Worm (Caenorhabditis elegans) whole organism, L4 larva: ENCODE results near the gene C02B8.12.

Experiments
- F10B5.3 ChIP-seq: sonication (generic microtip); optimal IDR thresholded peaks from 2 replicates; lab custom pipeline; 2016; ENCODE audit warnings: mild to moderate bottlenecking, missing genetic modification characterization, missing compliant biosample characterization
- F44E2.7 ChIP-seq: fragments of 200-800 bp; sonication (Bioruptor generic); IDR thresholded peaks from 2 replicates; pipeline ENCODE4 v2.1.2; 2022; ENCODE audit warnings: missing genetic modification characterization, missing compliant biosample characterization
- R02D3.7 ChIP-seq: fragments of 150-350 bp; sonication (generic microtip); optimal IDR thresholded peaks from 3 replicates; lab custom pipeline; 2014; ENCODE audit warnings: missing biosample characterization, missing genetic modification characterization
- T20F7.1 ChIP-seq: fragments of 200-800 bp; sonication (Bioruptor generic); optimal IDR thresholded peaks from 2 replicates; lab custom pipeline; 2018; ENCODE audit warnings: mild to moderate bottlenecking, missing genetic modification characterization, missing compliant biosample characterization
- T26A8.4 ChIP-seq: fragments of 200-800 bp; sonication (Bioruptor generic); IDR thresholded peaks from 2 replicates; pipeline ENCODE4 v1.3.6; 2022; ENCODE audit warnings: missing genetic modification characterization, missing compliant biosample characterization
- Y48G9A.11 ChIP-seq: fragments of 200-800 bp; sonication (Bioruptor generic); IDR thresholded peaks from 2 replicates; pipeline ENCODE4 v1.3.6; 2022; ENCODE audit warnings: missing genetic modification reagents, missing genetic modification characterization, missing compliant biosample characterization
- ZK546.5 ChIP-seq, 2 experiments: sonication (generic microtip); optimal IDR thresholded peaks; 2 replicates each; lab custom pipeline; 2017; ENCODE audit warnings: missing biosample characterization in 2 of 2, missing genetic modification characterization in 2 of 2
- aly-2 ChIP-seq: sonication (generic microtip); optimal IDR thresholded peaks from 2 replicates; lab custom pipeline; 2018; ENCODE audit warnings: missing biosample characterization, missing genetic modification characterization
- ama-1 ChIP-seq: fragments of 150-350 bp; optimal IDR thresholded peaks from 2 replicates; lab custom pipeline; 2014; ENCODE audit warnings: inconsistent platforms, mixed read lengths
- ceh-32 ChIP-seq: sonication (generic microtip); optimal IDR thresholded peaks from 2 replicates; lab custom pipeline; 2016; ENCODE audit warnings: mild to moderate bottlenecking, missing genetic modification characterization, missing compliant biosample characterization; ENCODE audit not compliant: poor library complexity
- ceh-62 ChIP-seq: sonication (generic microtip); optimal IDR thresholded peaks from 2 replicates; lab custom pipeline; 2017; ENCODE audit warnings: missing biosample characterization, missing genetic modification characterization
- ceh-82 ChIP-seq: sonication (generic microtip); optimal IDR thresholded peaks from 2 replicates; lab custom pipeline; 2017; ENCODE audit warnings: missing biosample characterization, missing genetic modification characterization
- ces-1 ChIP-seq: fragments of 150-350 bp; sonication (generic microtip); optimal IDR thresholded peaks from 4 replicates; lab custom pipeline; 2014; ENCODE audit warnings: missing biosample characterization, missing genetic modification reagents, missing genetic modification characterization
- daf-16 ChIP-seq, 3 experiments: sonication (generic microtip); optimal IDR thresholded peaks; 2 replicates each; lab custom pipeline; 2016 to 2017; ENCODE audit warnings: missing genetic modification characterization in 3 of 3, missing genetic modification reagents in 3 of 3, mild to moderate bottlenecking in 2 of 3, missing compliant biosample characterization in 2 of 3, missing biosample characterization in 1 of 3, moderate library complexity in 1 of 3
- daf-8 ChIP-seq: fragments of 200-800 bp; sonication (Bioruptor generic); IDR thresholded peaks from 2 replicates; pipeline ENCODE4 v1.3.6; 2022; ENCODE audit warnings: missing genetic modification characterization, missing compliant biosample characterization
- dmd-6 ChIP-seq: fragments of 200-800 bp; sonication (Bioruptor generic); IDR thresholded peaks from 2 replicates; pipeline ENCODE4 v1.3.6; 2022; ENCODE audit warnings: missing genetic modification reagents, missing genetic modification characterization, missing compliant biosample characterization
- dpl-1 ChIP-seq: fragments of 150-350 bp; optimal IDR thresholded peaks from 2 replicates; lab custom pipeline; 2014; ENCODE audit warnings: missing biosample characterization, missing genetic modification reagents, missing genetic modification characterization
- duxl-1 ChIP-seq: sonication (generic microtip); optimal IDR thresholded peaks from 2 replicates; lab custom pipeline; 2016; ENCODE audit warnings: mild to moderate bottlenecking, missing genetic modification characterization, moderate library complexity, missing compliant biosample characterization; ENCODE audit not compliant: poor library complexity
- dve-1 ChIP-seq: sonication (generic microtip); optimal IDR thresholded peaks from 2 replicates; lab custom pipeline; 2017; ENCODE audit warnings: antibody characterized with exemption, mild to moderate bottlenecking, missing genetic modification characterization, missing compliant biosample characterization; ENCODE audit not compliant: insufficient read depth
- egl-43 ChIP-seq: fragments of 200-800 bp; sonication (Bioruptor generic); IDR thresholded peaks from 2 replicates; pipeline ENCODE4 v1.3.6; 2022; ENCODE audit warnings: missing genetic modification reagents, missing genetic modification characterization, missing compliant biosample characterization
- fkh-10 ChIP-seq: fragments of 150-350 bp; optimal IDR thresholded peaks from 2 replicates; lab custom pipeline; 2014; ENCODE audit warnings: missing biosample characterization, missing genetic modification reagents, missing genetic modification characterization
- hif-1 ChIP-seq, 2 experiments: sonication (generic microtip); optimal IDR thresholded peaks; 2 replicates each; lab custom pipeline; 2016 to 2017; ENCODE audit warnings: missing compliant biosample characterization in 2 of 2, missing genetic modification characterization in 2 of 2, missing genetic modification reagents in 2 of 2, missing genotype in 2 of 2, mild to moderate bottlenecking in 1 of 2
- hlh-11 ChIP-seq: fragments of 200-800 bp; sonication (Bioruptor generic); optimal IDR thresholded peaks from 2 replicates; lab custom pipeline; 2018; ENCODE audit warnings: mild to moderate bottlenecking, missing genetic modification characterization, missing compliant biosample characterization
- hlh-30 ChIP-seq: sonication (generic microtip); optimal IDR thresholded peaks from 2 replicates; lab custom pipeline; 2017; ENCODE audit warnings: antibody characterized with exemption, mild to moderate bottlenecking, missing genetic modification characterization, missing compliant biosample characterization; ENCODE audit not compliant: insufficient read depth
- hmg-1.1 ChIP-seq: fragments of 200-800 bp; sonication (Bioruptor generic); IDR thresholded peaks from 2 replicates; pipeline ENCODE4 v1.3.6; 2022; ENCODE audit warnings: missing genetic modification reagents, missing genetic modification characterization, missing compliant biosample characterization
- jun-1 ChIP-seq: fragments of 150-350 bp; optimal IDR thresholded peaks from 2 replicates; lab custom pipeline; 2014; ENCODE audit warnings: missing biosample characterization, missing genetic modification reagents, missing genetic modification characterization
- lin-29 ChIP-seq: fragments of 200-800 bp; sonication (Bioruptor generic); IDR thresholded peaks from 2 replicates; pipeline ENCODE4 v1.3.6; 2022; ENCODE audit warnings: missing genetic modification reagents, missing genetic modification characterization, missing compliant biosample characterization
- lin-38 ChIP-seq: fragments of 200-800 bp; sonication (Bioruptor generic); IDR thresholded peaks from 2 replicates; pipeline ENCODE4 v1.3.6; 2022; ENCODE audit warnings: missing genetic modification reagents, missing genetic modification characterization, missing compliant biosample characterization
- nhr-10 ChIP-seq: fragments of 150-350 bp; optimal IDR thresholded peaks from 2 replicates; lab custom pipeline; 2014; ENCODE audit warnings: missing biosample characterization, missing genetic modification characterization
- nhr-102 ChIP-seq: sonication (generic microtip); optimal IDR thresholded peaks from 2 replicates; lab custom pipeline; 2016; ENCODE audit warnings: mild to moderate bottlenecking, missing genetic modification characterization, moderate library complexity, missing compliant biosample characterization
- nhr-111 ChIP-seq: fragments of 200-800 bp; sonication (Bioruptor generic); optimal IDR thresholded peaks from 2 replicates; lab custom pipeline; 2018; ENCODE audit warnings: mild to moderate bottlenecking, missing genetic modification characterization, missing compliant biosample characterization
- nhr-25 ChIP-seq: sonication (generic microtip); optimal IDR thresholded peaks from 2 replicates; lab custom pipeline; 2017; ENCODE audit warnings: missing genetic modification characterization, mild to moderate bottlenecking, missing compliant biosample characterization, antibody characterized with exemption, moderate library complexity, borderline replicate concordance; ENCODE audit not compliant: insufficient read depth
- nhr-28 ChIP-seq: fragments of 150-350 bp; optimal IDR thresholded peaks from 2 replicates; lab custom pipeline; 2014; ENCODE audit warnings: missing biosample characterization, missing genetic modification characterization
- nhr-48 ChIP-seq: sonication (generic microtip); optimal IDR thresholded peaks from 2 replicates; lab custom pipeline; 2016; ENCODE audit warnings: mild to moderate bottlenecking, missing genetic modification characterization, missing compliant biosample characterization
- nhr-6 ChIP-seq: fragments of 150-350 bp; optimal IDR thresholded peaks from 2 replicates; lab custom pipeline; 2014; ENCODE audit warnings: missing biosample characterization, missing genetic modification characterization
- nhr-77 ChIP-seq: fragments of 150-350 bp; optimal IDR thresholded peaks from 2 replicates; lab custom pipeline; 2014; ENCODE audit warnings: missing biosample characterization, missing genetic modification characterization
- pqm-1 ChIP-seq: sonication (generic microtip); optimal IDR thresholded peaks from 2 replicates; lab custom pipeline; 2017; ENCODE audit warnings: missing biosample characterization, missing genetic modification characterization
- rbr-2 ChIP-seq: sonication (generic microtip); optimal IDR thresholded peaks from 2 replicates; lab custom pipeline; 2016; ENCODE audit warnings: missing genotype, missing genetic modification characterization, missing compliant biosample characterization
- saeg-2 ChIP-seq: fragments of 200-800 bp; sonication (Bioruptor generic); IDR thresholded peaks from 2 replicates; pipeline ENCODE4 v1.3.6; 2022; ENCODE audit warnings: missing genetic modification reagents, missing genetic modification characterization, missing compliant biosample characterization
- set-16 ChIP-seq: fragments of 200-800 bp; sonication (Bioruptor generic); IDR thresholded peaks from 2 replicates; pipeline ENCODE4 v1.3.6; 2022; ENCODE audit warnings: missing genetic modification reagents, missing genetic modification characterization, missing compliant biosample characterization
- skn-1 ChIP-seq: fragments of 150-350 bp; optimal IDR thresholded peaks from 2 replicates; lab custom pipeline; 2014; ENCODE audit warnings: missing biosample characterization, missing genetic modification characterization
- snpc-4 ChIP-seq: fragments of 150-350 bp; optimal IDR thresholded peaks from 2 replicates; lab custom pipeline; 2014; ENCODE audit warnings: missing biosample characterization, missing genetic modification characterization
- tag-97 ChIP-seq: fragments of 200-800 bp; sonication (Bioruptor generic); IDR thresholded peaks from 2 replicates; pipeline ENCODE4 v1.3.6; 2022; ENCODE audit warnings: missing genetic modification characterization, missing compliant biosample characterization
- vab-7 ChIP-seq: fragments of 200-800 bp; sonication (Bioruptor generic); IDR thresholded peaks from 2 replicates; pipeline ENCODE4 v1.3.6; 2022; ENCODE audit warnings: missing genetic modification reagents, missing genetic modification characterization, missing compliant biosample characterization
- zfp-3 ChIP-seq: fragments of 200-800 bp; sonication (Bioruptor generic); conservative IDR thresholded peaks from 2 replicates; pipeline ENCODE4 v1.3.6; 2022; ENCODE audit warnings: missing genetic modification reagents, missing genetic modification characterization, missing compliant biosample characterization
- zip-2 ChIP-seq: fragments of 150-350 bp; optimal IDR thresholded peaks from 2 replicates; lab custom pipeline; 2014; ENCODE audit warnings: missing biosample characterization, missing genetic modification characterization
- ztf-7 ChIP-seq: fragments of 150-350 bp; optimal IDR thresholded peaks from 2 replicates; lab custom pipeline; 2014; ENCODE audit warnings: missing biosample characterization, missing genetic modification characterization

C02B8.12 gene

DNA sequence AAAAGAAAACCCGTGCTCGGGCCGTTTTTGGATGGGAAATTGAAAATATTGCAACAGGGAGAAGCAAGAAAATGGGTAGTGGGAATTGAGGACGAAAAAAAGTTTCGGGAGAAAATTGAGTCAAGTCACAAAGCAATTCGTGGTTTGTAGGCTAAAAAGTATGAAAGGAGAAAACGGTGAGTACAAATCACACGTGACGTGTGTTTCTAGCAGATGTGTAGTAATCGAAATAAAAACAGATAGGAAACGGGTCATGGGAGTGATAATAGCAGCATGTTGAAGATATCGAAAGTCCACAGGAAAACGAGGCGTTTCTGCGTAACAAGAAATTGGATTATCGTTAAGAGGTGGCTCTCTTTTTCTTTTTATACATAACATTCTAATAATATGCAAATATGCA, 33.3 kb downstream of the C02B8.12 start (continued):
- no peak for TF ChIP-seq dpl-1 (GFP tag; lab: Kevin White, UChicago)
- TF ChIP-seq lin-38 (GFP tag; lab: Robert Waterston, UW): no peak
- TF ChIP-seq nhr-25 (tag; lab: Kevin White, UChicago): no peak
- no peak for TF ChIP-seq ama-1 (lab: Kevin White, UChicago)
- no peak for TF ChIP-seq nhr-111 (GFP tag; lab: Kevin White, UChicago)
- TF ChIP-seq tag-97 (GFP tag; lab: Robert Waterston, UW): no peak
- TF ChIP-seq duxl-1 (tag; lab: Kevin White, UChicago): no peak
- no peak for TF ChIP-seq saeg-2 (GFP tag; lab: Robert Waterston, UW)
- no peak for TF ChIP-seq T20F7.1 (GFP tag; lab: Kevin White, UChicago)
- peak; percentile 38 for TF ChIP-seq hlh-11
- TF ChIP-seq set-16 (GFP tag; lab: Robert Waterston, UW): no peak
- TF ChIP-seq daf-8 (GFP tag; lab: Robert Waterston, UW): no peak
- TF ChIP-seq hif-1 (tag; optimal IDR thresholded peaks at IDR 0.05; lab: Kevin White, UChicago): peak in 1 of 2 experiments; percentile 2
- TF ChIP-seq ceh-32 (tag; lab: Kevin White, UChicago): no peak
- no peak for TF ChIP-seq daf-16 (GFP tag; optimal IDR thresholded peaks at IDR 0.05; lab: Kevin White, UChicago)
- TF ChIP-seq daf-16 (tag; optimal IDR thresholded peaks at IDR 0.05; lab: Kevin White, UChicago): peak; percentile 13
- TF ChIP-seq nhr-10 (tag; lab: Kevin White, UChicago): no peak
- TF ChIP-seq zfp-3 (GFP tag; lab: Robert Waterston, UW): no peak
- no peak for TF ChIP-seq egl-43 (GFP tag; lab: Robert Waterston, UW)

DNA sequence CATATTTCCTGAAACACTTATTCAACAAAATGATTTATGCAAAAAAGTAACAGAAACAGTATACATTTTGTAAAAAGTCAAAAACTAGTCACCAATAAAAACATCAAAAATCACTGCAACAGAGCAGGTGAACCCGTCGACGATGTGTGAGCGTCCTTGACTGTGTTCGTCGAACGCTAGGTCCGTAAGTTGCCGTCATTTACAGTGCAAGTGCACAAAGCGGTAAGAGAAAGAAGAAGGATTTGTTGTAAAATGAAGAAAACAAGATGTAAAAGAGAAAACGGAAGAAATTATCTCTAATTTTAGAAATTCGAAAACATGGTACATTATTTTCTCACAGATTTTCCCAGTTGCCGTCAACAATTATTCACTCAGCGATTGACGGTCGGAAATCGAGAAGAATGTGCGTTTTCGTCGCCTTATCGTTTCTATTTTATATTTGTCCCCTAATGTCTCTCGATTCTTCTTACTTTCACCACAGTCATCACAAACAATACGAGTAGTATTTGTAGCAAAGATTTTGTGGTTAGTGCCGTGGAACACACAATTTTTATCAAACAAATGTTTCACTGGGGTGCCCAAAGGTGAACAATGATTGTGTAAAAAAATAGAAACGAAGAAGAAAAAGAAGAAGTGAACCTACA, 33.8 kb downstream of the C02B8.12 start:
- TF ChIP-seq nhr-77 (tag; lab: Kevin White, UChicago): peak; percentile 70
- TF ChIP-seq dmd-6 (GFP tag; lab: Robert Waterston, UW): peak; percentile 59
- TF ChIP-seq aly-2: no peak
- peak; percentile 44 for TF ChIP-seq nhr-10 (tag; lab: Kevin White, UChicago)
- no peak for TF ChIP-seq ceh-32 (tag; lab: Kevin White, UChicago)
- TF ChIP-seq skn-1 (tag; lab: Kevin White, UChicago): no peak
- TF ChIP-seq vab-7 (GFP tag; lab: Robert Waterston, UW): no peak
- no peak for TF ChIP-seq ces-1 (GFP tag; lab: Kevin White, UChicago)
- no peak for TF ChIP-seq Y48G9A.11 (GFP tag; lab: Robert Waterston, UW)
- TF ChIP-seq hlh-11: peak; percentile 47
- peak; percentile 41; the same call in 1 of the 2 replicates for TF ChIP-seq T26A8.4 (GFP tag; lab: Robert Waterston, UW)
- no peak for TF ChIP-seq snpc-4 (tag; lab: Kevin White, UChicago)
- peak; percentile 50 for TF ChIP-seq nhr-102 (tag; lab: Kevin White, UChicago)
- peak; percentile 31; the same call in 1 of the 2 replicates for TF ChIP-seq hmg-1.1 (GFP tag; lab: Robert Waterston, UW)
- no peak for TF ChIP-seq F44E2.7
- TF ChIP-seq zfp-3 (GFP tag; lab: Robert Waterston, UW): no peak
- no peak for TF ChIP-seq hlh-30 (tag; lab: Kevin White, UChicago)
- no peak for TF ChIP-seq F10B5.3 (tag; lab: Kevin White, UChicago)
- no peak for TF ChIP-seq ceh-62 (tag; lab: Kevin White, UChicago)
- TF ChIP-seq ZK546.5 (tag; optimal IDR thresholded peaks at IDR 0.05; lab: Kevin White, UChicago): no peak
- TF ChIP-seq lin-29 (GFP tag; lab: Robert Waterston, UW): no peak
- no peak for TF ChIP-seq egl-43 (GFP tag; lab: Robert Waterston, UW)
- no peak for TF ChIP-seq nhr-6 (tag; lab: Kevin White, UChicago)
- TF ChIP-seq R02D3.7 (tag; lab: Kevin White, UChicago): no peak
- TF ChIP-seq jun-1: peak; percentile 0
- TF ChIP-seq dve-1 (tag; lab: Kevin White, UChicago): no peak
- TF ChIP-seq pqm-1: peak; percentile 52
- no peak for TF ChIP-seq nhr-48
- TF ChIP-seq rbr-2 (tag; lab: Kevin White, UChicago): peak; percentile 37
- peak; percentile 97 for TF ChIP-seq nhr-28 (tag; lab: Kevin White, UChicago)
- TF ChIP-seq zip-2 (tag; lab: Kevin White, UChicago): no peak
- TF ChIP-seq ceh-82: no peak
- no peak for TF ChIP-seq daf-16 (GFP tag; optimal IDR thresholded peaks at IDR 0.05; lab: Kevin White, UChicago)
- peak; percentile 95 for TF ChIP-seq daf-16 (tag; optimal IDR thresholded peaks at IDR 0.05; lab: Kevin White, UChicago)
- TF ChIP-seq fkh-10: no peak
- no peak for TF ChIP-seq ztf-7 (tag; lab: Kevin White, UChicago)
